Worm (Caenorhabditis elegans) whole organism, mixed stage, embryonic: ENCODE data around the gene slcr-46.2.

Experiments used
- flh-1 ChIP-seq: fragments of 200-800 bp; sonication (Bioruptor generic); optimal IDR thresholded peaks from 2 replicates; lab custom pipeline; 2018; ENCODE audit warnings: mild to moderate bottlenecking, missing genetic modification characterization, moderate library complexity, missing compliant biosample characterization
- ham-2 ChIP-seq: fragments of 200-800 bp; sonication (Bioruptor generic); optimal IDR thresholded peaks from 2 replicates; lab custom pipeline; 2018; ENCODE audit warnings: mild to moderate bottlenecking, missing genetic modification characterization, missing compliant biosample characterization
- lin-13 ChIP-seq: fragments of 150-350 bp; optimal IDR thresholded peaks from 2 replicates; lab custom pipeline; 2014; ENCODE audit warnings: missing biosample characterization, missing genetic modification characterization
- mab-5 ChIP-seq: fragments of 150-350 bp; optimal IDR thresholded peaks from 2 replicates; lab custom pipeline; 2014; ENCODE audit warnings: missing biosample characterization, missing genetic modification characterization
- pha-4 ChIP-seq: fragments of 150-350 bp; optimal IDR thresholded peaks from 2 replicates; lab custom pipeline; 2018; ENCODE audit warnings: missing biosample characterization, missing genetic modification reagents, missing genetic modification characterization
- snpc-4 ChIP-seq: fragments of 150-350 bp; optimal IDR thresholded peaks from 2 replicates; lab custom pipeline; 2014; ENCODE audit warnings: missing biosample characterization, missing genetic modification characterization

DNA sequence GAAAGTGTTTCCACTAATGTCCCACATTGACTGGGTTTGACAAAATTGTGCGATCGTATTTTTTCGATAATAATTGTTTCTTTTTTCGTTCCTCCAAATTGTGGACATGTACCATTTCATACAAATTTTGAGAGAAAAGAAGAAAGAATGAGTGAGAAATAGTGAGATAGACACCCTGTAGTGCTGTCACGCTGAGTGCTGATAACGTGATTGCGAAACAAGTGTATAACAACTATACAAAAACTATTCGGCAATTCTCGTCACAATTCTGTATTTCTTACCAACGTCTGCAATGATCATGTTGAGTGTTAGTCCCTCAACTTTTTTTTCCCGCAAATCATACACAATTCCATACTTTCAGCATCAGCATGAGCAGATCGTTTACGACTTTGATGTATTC is 46.4 kb upstream of the slcr-46.2 start, which contains the start of gene C25F9.14:
- TF ChIP-seq flh-1 (GFP tag; lab: Kevin White, UChicago) (no peak), lin-13 (tag; lab: Kevin White, UChicago) (no peak), pha-4 (tag; lab: Kevin White, UChicago) (no peak), snpc-4 (tag; lab: Kevin White, UChicago) (no peak), ham-2 (no peak), mab-5 (tag; lab: Kevin White, UChicago) (no peak)
